Fruit fly (Drosophila melanogaster) whole organism, pupa: Measurements from ENCODE around the gene ifc.

Source experiments
- CG14655 ChIP-seq: fragments of 200-800 bp; sonication (Bioruptor generic); optimal IDR thresholded peaks from 3 replicates; lab custom pipeline; 2017; ENCODE audit warnings: mild to moderate bottlenecking, missing biosample characterization, missing genetic modification reagents, missing genetic modification characterization
- CG15710 ChIP-seq: fragments of 200-800 bp; sonication (Bioruptor generic); optimal IDR thresholded peaks from 2 replicates; lab custom pipeline; 2018; ENCODE audit warnings: missing biosample characterization, mild to moderate bottlenecking, missing genetic modification characterization, moderate library complexity
- CG8301 ChIP-seq: fragments of 200-800 bp; sonication (Bioruptor generic); optimal IDR thresholded peaks from 2 replicates; lab custom pipeline; 2018; ENCODE audit warnings: missing biosample characterization, mild to moderate bottlenecking, missing genetic modification characterization
- EcR ChIP-seq: fragments of 200-800 bp; sonication (Bioruptor generic); optimal IDR thresholded peaks from 3 replicates; lab custom pipeline; 2019; ENCODE audit warnings: missing biosample characterization, missing genetic modification characterization, mild to moderate bottlenecking, moderate library complexity, missing genetic modification reagents
- Ets98B ChIP-seq: fragments of 200-800 bp; sonication (Bioruptor generic); IDR thresholded peaks from 2 replicates; pipeline ENCODE4 v1.3.6; 2022; ENCODE audit warnings: missing biosample characterization, missing genetic modification characterization
- Pif1B ChIP-seq: fragments of 200-800 bp; sonication (Bioruptor generic); optimal IDR thresholded peaks from 3 replicates; lab custom pipeline; 2016; ENCODE audit warnings: missing biosample characterization, missing genetic modification characterization
- fd96Ca ChIP-seq: fragments of 200-800 bp; sonication (Bioruptor generic); IDR thresholded peaks from 3 replicates; pipeline ENCODE4 v1.3.6; 2022; ENCODE audit warnings: missing biosample characterization, missing genetic modification characterization
- gl ChIP-seq: fragments of 200-800 bp; sonication (Bioruptor generic); optimal IDR thresholded peaks from 2 replicates; lab custom pipeline; 2018; ENCODE audit warnings: missing biosample characterization, mild to moderate bottlenecking, missing genetic modification characterization
- rn ChIP-seq: fragments of 200-800 bp; sonication (Bioruptor generic); IDR thresholded peaks from 2 replicates; pipeline ENCODE4 v1.3.6; 2022; ENCODE audit warnings: missing biosample characterization, missing genetic modification characterization

dm6 chr2L:5967702-5968616 lies 18.2 kb upstream of the ifc start, which contains the start of the genes CG13992 and Ucp4C:
- TF ChIP-seq CG14655 (GFP tag; lab: Kevin White, UChicago), result no peak
- no peak for TF ChIP-seq rn (GFP tag; lab: Robert Waterston, UW)
- no peak for TF ChIP-seq CG8301 (tag; lab: Kevin White, UChicago)
- no peak for TF ChIP-seq gl (tag; lab: Kevin White, UChicago)
- TF ChIP-seq Ets98B, result no peak
- no peak for TF ChIP-seq EcR (GFP tag; lab: Kevin White, UChicago)
- TF ChIP-seq CG15710 (tag; lab: Kevin White, UChicago), result no peak
- no peak for TF ChIP-seq fd96Ca (GFP tag; lab: Robert Waterston, UW)
- no peak for TF ChIP-seq Pif1B (GFP tag; lab: Kevin White, UChicago)
